Fruit fly (Drosophila melanogaster) whole organism, embryonic: Measurements from ENCODE around the gene ddbt.

Source experiments
- CG12104 ChIP-seq: fragments of 200-800 bp; sonication (Bioruptor generic); optimal IDR thresholded peaks from 3 replicates; lab custom pipeline; 2016; ENCODE audit warnings: missing biosample characterization, missing genetic modification characterization
- CG13287 ChIP-seq: fragments of 200-800 bp; sonication (Bioruptor generic); IDR thresholded peaks from 2 replicates; pipeline ENCODE4 v1.3.6; 2022; ENCODE audit warnings: missing biosample characterization, missing genetic modification characterization; ENCODE audit not compliant: partially characterized antibody
- CG2116 ChIP-seq: fragments of 200-800 bp; sonication (Bioruptor generic); optimal IDR thresholded peaks from 3 replicates; lab custom pipeline; 2018; ENCODE audit warnings: missing biosample characterization, mild to moderate bottlenecking, missing genetic modification characterization
- CG2120 ChIP-seq: fragments of 200-800 bp; sonication (Bioruptor generic); optimal IDR thresholded peaks from 3 replicates; lab custom pipeline; 2016; ENCODE audit warnings: missing biosample characterization, missing genetic modification characterization
- CG4820 ChIP-seq: fragments of 200-800 bp; sonication (Bioruptor generic); optimal IDR thresholded peaks from 3 replicates; lab custom pipeline; 2016; ENCODE audit warnings: missing biosample characterization, missing genetic modification characterization
- CG9932 ChIP-seq: fragments of 200-800 bp; sonication (Bioruptor generic); IDR thresholded peaks from 2 replicates; pipeline ENCODE4 v1.3.6; 2022; ENCODE audit warnings: missing biosample characterization, missing genetic modification characterization
- Hr51 ChIP-seq, 2 experiments: fragments of 200-800 bp; sonication (Bioruptor generic); optimal IDR thresholded peaks; 2 replicates in 1 of 2; 3 replicates in 1 of 2; lab custom pipeline; 2016 to 2018; ENCODE audit warnings: missing biosample characterization in 2 of 2, missing genetic modification characterization in 2 of 2, mild to moderate bottlenecking in 1 of 2, moderate library complexity in 1 of 2
- Spps ChIP-seq: fragments of 200-800 bp; sonication (Bioruptor generic); optimal IDR thresholded peaks from 2 replicates; lab custom pipeline; 2018; ENCODE audit warnings: missing biosample characterization, mild to moderate bottlenecking, missing genetic modification characterization
- cg ChIP-seq: fragments of 200-800 bp; sonication (Bioruptor generic); optimal IDR thresholded peaks from 3 replicates; lab custom pipeline; 2019; ENCODE audit warnings: missing biosample characterization, mild to moderate bottlenecking, missing genetic modification characterization, moderate library complexity
- fu2 ChIP-seq: fragments of 200-800 bp; sonication (Bioruptor generic); optimal IDR thresholded peaks from 2 replicates; lab custom pipeline; 2016; ENCODE audit warnings: missing biosample characterization, missing genetic modification characterization
- lbe ChIP-seq: fragments of 200-800 bp; sonication (Bioruptor generic); optimal IDR thresholded peaks from 2 replicates; lab custom pipeline; 2016; ENCODE audit warnings: missing biosample characterization, mild to moderate bottlenecking, missing genetic modification characterization
- so ChIP-seq: fragments of 200-800 bp; sonication (Bioruptor generic); IDR thresholded peaks from 3 replicates; pipeline ENCODE4 v1.3.6; 2022; ENCODE audit warnings: missing biosample characterization, missing genetic modification characterization

DNA sequence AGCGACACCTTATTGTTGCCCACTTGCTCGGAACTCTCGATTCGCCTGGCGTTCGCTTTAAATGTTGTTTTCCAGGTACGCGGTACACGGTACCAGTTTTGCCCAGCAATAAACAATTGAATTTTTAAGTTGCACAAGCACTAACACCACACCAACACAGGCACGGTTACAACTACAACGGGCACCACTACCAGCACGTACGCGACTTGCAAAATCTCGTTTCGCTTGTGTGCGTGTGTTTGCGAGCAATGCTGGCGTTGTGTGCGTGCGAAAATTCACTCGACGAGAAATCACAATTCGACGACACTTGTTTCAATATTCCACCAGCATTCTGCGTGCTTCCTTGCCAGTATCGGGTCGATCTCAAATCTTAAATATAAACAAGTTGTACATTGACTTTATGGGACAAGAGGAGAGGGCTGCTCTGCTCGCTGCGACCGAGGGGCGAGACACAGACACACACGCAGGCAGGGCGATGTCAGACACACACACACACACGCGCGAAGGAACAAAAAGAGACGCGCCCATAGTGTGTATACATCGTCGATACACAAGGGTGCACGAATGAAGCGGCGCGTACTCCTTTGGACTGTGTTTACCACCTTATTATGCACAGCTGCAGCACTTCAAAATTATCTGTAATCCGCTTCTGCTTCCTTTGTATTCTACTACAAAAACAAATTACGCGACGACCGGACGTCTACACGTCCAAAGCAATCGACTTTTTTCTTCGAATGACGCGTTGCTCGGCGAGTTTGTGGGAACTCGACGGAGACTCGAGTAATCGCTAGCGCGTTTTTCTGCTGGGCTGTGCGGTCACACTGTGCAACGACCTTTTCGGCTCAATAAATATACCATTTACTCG is 2.5 kb downstream of the ddbt start, which contains the start of gene fwd:
- no peak for TF ChIP-seq CG12104
- TF ChIP-seq CG4820 (GFP tag; lab: Kevin White, UChicago): no peak
- peak in 1 of 2 experiments; percentile 54 for TF ChIP-seq Hr51 (GFP tag; optimal IDR thresholded peaks at IDR 0.05; lab: Kevin White, UChicago)
- peak; percentile 38; the same call in 1 of the 2 replicates for TF ChIP-seq CG9932
- TF ChIP-seq CG13287: no peak; the same call in 1 of the 2 replicates
- no peak for TF ChIP-seq fu2
- peak; percentile 24 for TF ChIP-seq lbe (GFP tag; lab: Kevin White, UChicago)
- TF ChIP-seq CG2120 (GFP tag; lab: Kevin White, UChicago): no peak
- peak; percentile 98 for TF ChIP-seq cg (GFP tag; lab: Kevin White, UChicago)
- TF ChIP-seq Spps (tag; lab: Kevin White, UChicago): peak; percentile 3
- TF ChIP-seq CG2116 (GFP tag; lab: Kevin White, UChicago): peak; percentile 74
- no peak for TF ChIP-seq so (GFP tag; lab: Robert Waterston, UW)
